Fruit fly (Drosophila melanogaster): ENCODE data around the gene Pfdn1.

The Pfdn1 gene

DNA sequence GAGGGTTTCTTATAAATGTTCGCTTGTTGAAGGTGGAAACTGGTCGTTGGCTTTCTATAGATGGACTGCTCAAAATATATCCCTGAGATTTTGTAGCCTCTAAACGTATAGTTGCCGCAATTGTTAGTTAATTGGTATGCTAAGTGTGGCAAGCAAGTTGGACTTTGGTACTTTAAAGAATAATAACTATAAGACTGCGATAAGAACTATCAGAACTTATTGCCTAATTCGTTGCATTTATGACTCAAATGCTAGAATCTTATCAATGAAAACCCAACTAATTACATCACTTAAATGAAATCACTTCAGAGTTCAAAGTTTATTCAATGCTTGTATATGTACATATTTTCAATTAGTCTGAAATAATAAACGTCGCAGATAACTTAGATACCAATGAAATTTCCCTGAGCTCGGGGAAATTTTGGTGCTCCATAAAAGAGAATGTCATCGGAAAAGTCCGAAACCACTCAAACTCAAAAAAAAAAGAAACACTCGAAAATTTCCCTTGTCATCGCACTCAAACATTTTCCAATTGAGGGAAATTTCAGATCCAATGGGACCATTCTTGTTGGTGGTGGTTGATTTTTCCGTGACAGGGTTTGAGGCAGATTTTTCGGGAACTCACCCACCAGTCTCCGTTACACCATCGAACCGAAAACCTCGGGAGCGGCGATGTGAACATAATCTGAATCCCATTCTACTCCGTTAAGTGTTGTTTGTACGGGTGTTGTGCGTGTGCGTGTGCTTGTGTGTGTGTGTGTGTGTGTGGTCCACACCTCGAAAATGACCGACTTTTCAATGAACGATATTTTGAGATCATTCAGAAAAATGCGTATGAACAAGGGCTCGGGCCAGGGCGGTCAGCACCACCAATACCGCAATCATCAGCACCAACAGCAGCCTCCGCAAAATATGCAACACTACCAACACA, 22.2 kb downstream of the Pfdn1 start, which contains the start of gene CG45075 (continued):
- TF ChIP-seq Lhr (GFP tag; optimal IDR thresholded peaks at IDR 0.05), result no peak
- TF ChIP-seq vnd (GFP tag; IDR thresholded peaks at IDR 0.05; ENCODE audit: partially characterized antibody), result no peak
- no peak for TF ChIP-seq CG17568 (GFP tag; optimal IDR thresholded peaks at IDR 0.05)
- TF ChIP-seq slbo (GFP tag; IDR thresholded peaks at IDR 0.05), result no peak
- no peak for TF ChIP-seq Atf6 (GFP tag; IDR thresholded peaks at IDR 0.05)
- TF ChIP-seq gcm (GFP tag; optimal IDR thresholded peaks at IDR 0.05), result peak; percentile 60
- peak; percentile 1 for TF ChIP-seq fd64A (GFP tag; optimal IDR thresholded peaks at IDR 0.05)
- no peak for TF ChIP-seq CG1024 (GFP tag; IDR thresholded peaks at IDR 0.05)
- TF ChIP-seq Stat92E (GFP tag; optimal IDR thresholded peaks at IDR 0.05), result peak in 1 of 3 experiments; percentile 27
- peak; percentile 74 for TF ChIP-seq HLHmδ (GFP tag; optimal IDR thresholded peaks at IDR 0.05)
- no peak for TF ChIP-seq CG9797 (GFP tag; optimal IDR thresholded peaks at IDR 0.05)
- peak; percentile 26 for TF ChIP-seq her (GFP tag; optimal IDR thresholded peaks at IDR 0.05)
- no peak for TF ChIP-seq CG1529 (GFP tag; optimal IDR thresholded peaks at IDR 0.05)
- TF ChIP-seq CG11560 (tag; IDR thresholded peaks at IDR 0.05), result no peak
- TF ChIP-seq CG34376 (GFP tag; optimal IDR thresholded peaks at IDR 0.05), result no peak
- no peak for TF ChIP-seq Dref (GFP tag; IDR thresholded peaks at IDR 0.05)
- no peak for TF ChIP-seq CG18011 (GFP tag; optimal IDR thresholded peaks at IDR 0.05)
- no peak for TF ChIP-seq crc (GFP tag; optimal IDR thresholded peaks at IDR 0.05)
- no peak for TF ChIP-seq ac (GFP tag; optimal IDR thresholded peaks at IDR 0.05)
- no peak for TF ChIP-seq CG4424 (GFP tag; optimal IDR thresholded peaks at IDR 0.05)
- TF ChIP-seq Dip2 (GFP tag; IDR thresholded peaks at IDR 0.05), result no peak
- no peak for TF ChIP-seq pnt (GFP tag; optimal IDR thresholded peaks at IDR 0.05)
- TF ChIP-seq BEAF-32 (GFP tag; optimal IDR thresholded peaks at IDR 0.05), result no peak
- TF ChIP-seq Sin3A (optimal IDR thresholded peaks at IDR 0.05), result no peak
- no peak for TF ChIP-seq PHDP (tag; optimal IDR thresholded peaks at IDR 0.05)
- TF ChIP-seq slou (GFP tag; optimal IDR thresholded peaks at IDR 0.05), result no peak
- TF ChIP-seq stc (GFP tag; IDR thresholded peaks at IDR 0.05), result no peak
- TF ChIP-seq ewg (GFP tag; optimal IDR thresholded peaks at IDR 0.05), result peak; percentile 17
- no peak for TF ChIP-seq psq (GFP tag; optimal IDR thresholded peaks at IDR 0.05)
- TF ChIP-seq CG13287 (GFP tag; IDR thresholded peaks at IDR 0.05; ENCODE audit: partially characterized antibody), result no peak
- TF ChIP-seq fd96Cb (tag; optimal IDR thresholded peaks at IDR 0.05), result no peak
- no peak for TF ChIP-seq NK7.1 (GFP tag; optimal IDR thresholded peaks at IDR 0.05)
- TF ChIP-seq Chrac-16 (GFP tag; optimal IDR thresholded peaks at IDR 0.05), result no peak
- no peak for TF ChIP-seq CG17328 (GFP tag; IDR thresholded peaks at IDR 0.05)
- TF ChIP-seq CG11085 (GFP tag; IDR thresholded peaks at IDR 0.05), result no peak
- no peak for TF ChIP-seq CG14667 (GFP tag; IDR thresholded peaks at IDR 0.05)
- TF ChIP-seq fd102C (GFP tag; optimal IDR thresholded peaks at IDR 0.05), result no peak
- no peak for TF ChIP-seq CG9817 (tag; optimal IDR thresholded peaks at IDR 0.05)
- TF ChIP-seq CG6765 (GFP tag; optimal IDR thresholded peaks at IDR 0.05), result peak; percentile 11
- TF ChIP-seq CG10321 (GFP tag; IDR thresholded peaks at IDR 0.05), result no peak
- peak in 1 of 2 experiments; percentile 37 for TF ChIP-seq Pdp1 (GFP tag; optimal IDR thresholded peaks at IDR 0.05)
- no peak for TF ChIP-seq crol (GFP tag; IDR thresholded peaks at IDR 0.05)
- no peak for TF ChIP-seq schlank (tag; optimal IDR thresholded peaks at IDR 0.05)
- no peak for TF ChIP-seq CG17385 (GFP tag; optimal IDR thresholded peaks at IDR 0.05)
- TF ChIP-seq E2f1 (GFP tag; IDR thresholded peaks at IDR 0.05), result no peak
- no peak for TF ChIP-seq ATbp (GFP tag; optimal IDR thresholded peaks at IDR 0.05)
- TF ChIP-seq CG11398 (GFP tag; optimal IDR thresholded peaks at IDR 0.05), result no peak
- TF ChIP-seq Ssrp (tag; optimal IDR thresholded peaks at IDR 0.05), result no peak
- peak; percentile 1 for TF ChIP-seq abd-A (tag; optimal IDR thresholded peaks at IDR 0.05)

Measured in whole organism, embryonic.